Worm (Caenorhabditis elegans) whole organism, young adult: Measurements from ENCODE around the gene fbxb-77.

ENCODE experiments used
- C17E4.6 ChIP-seq: fragments of 200-800 bp; sonication (Bioruptor generic); IDR thresholded peaks from 2 replicates; pipeline ENCODE4 v1.3.6; 2022; ENCODE audit warnings: missing genetic modification reagents, missing genetic modification characterization, missing compliant biosample characterization
- D2030.7 ChIP-seq: fragments of 200-800 bp; sonication (Bioruptor generic); IDR thresholded peaks from 2 replicates; pipeline ENCODE4 v1.3.6; 2022; ENCODE audit warnings: missing genetic modification reagents, missing genetic modification characterization, missing compliant biosample characterization
- F33H1.4 ChIP-seq: fragments of 200-800 bp; sonication (Bioruptor generic); IDR thresholded peaks from 2 replicates; pipeline ENCODE4 v1.3.6; 2022; ENCODE audit warnings: missing genetic modification reagents, missing genetic modification characterization, missing compliant biosample characterization
- F37B4.10 ChIP-seq: fragments of 200-800 bp; sonication (Bioruptor generic); IDR thresholded peaks from 2 replicates; pipeline ENCODE4 v1.3.6; 2022; ENCODE audit warnings: missing genetic modification characterization, missing compliant biosample characterization
- K12H6.12 ChIP-seq: fragments of 200-800 bp; sonication (Bioruptor generic); optimal IDR thresholded peaks from 2 replicates; lab custom pipeline; 2018; ENCODE audit warnings: mild to moderate bottlenecking, missing genetic modification characterization, missing compliant biosample characterization
- T26A5.8 ChIP-seq: sonication (generic microtip); optimal IDR thresholded peaks from 2 replicates; lab custom pipeline; 2016; ENCODE audit warnings: missing genetic modification characterization, missing compliant biosample characterization
- Y53G8AR.9 ChIP-seq: fragments of 200-800 bp; sonication (Bioruptor generic); conservative IDR thresholded peaks from 2 replicates; pipeline ENCODE4 v1.3.6; 2022; ENCODE audit warnings: missing genetic modification reagents, missing genetic modification characterization, missing compliant biosample characterization
- Y95B8A.8 ChIP-seq: fragments of 200-800 bp; sonication (Bioruptor generic); IDR thresholded peaks from 2 replicates; pipeline ENCODE4 v1.3.6; 2022; ENCODE audit warnings: missing genetic modification reagents, missing genetic modification characterization, missing compliant biosample characterization
- ama-1 ChIP-seq, 3 experiments: fragments of 150-350 bp in 1 of 3; sonication (generic microtip) in 2 of 3; optimal IDR thresholded peaks; 2 replicates each; lab custom pipeline; 2014 to 2018; ENCODE audit warnings: missing biosample characterization in 2 of 3, missing genetic modification characterization in 2 of 3, missing genetic modification reagents in 2 of 3
- aptf-2 ChIP-seq: fragments of 200-800 bp; sonication (Bioruptor generic); conservative IDR thresholded peaks from 2 replicates; pipeline ENCODE4 v1.3.6; 2022; ENCODE audit warnings: missing genetic modification reagents, missing genetic modification characterization, missing compliant biosample characterization
- atf-7 ChIP-seq: sonication (generic microtip); optimal IDR thresholded peaks from 2 replicates; lab custom pipeline; 2017; ENCODE audit warnings: mild to moderate bottlenecking, missing genetic modification characterization, missing compliant biosample characterization
- attf-5 ChIP-seq: fragments of 200-800 bp; sonication (Bioruptor generic); optimal IDR thresholded peaks from 2 replicates; lab custom pipeline; 2018; ENCODE audit warnings: mild to moderate bottlenecking, missing genetic modification characterization, missing compliant biosample characterization
- cebp-2 ChIP-seq: fragments of 200-800 bp; sonication (Bioruptor generic); IDR thresholded peaks from 2 replicates; pipeline ENCODE4 v1.3.6; 2022; ENCODE audit warnings: missing genetic modification characterization, missing compliant biosample characterization
- ceh-100 ChIP-seq: fragments of 200-800 bp; sonication (Bioruptor generic); IDR thresholded peaks from 2 replicates; pipeline ENCODE4 v1.3.6; 2022; ENCODE audit warnings: missing genetic modification reagents, missing genetic modification characterization, missing compliant biosample characterization
- ceh-91 ChIP-seq: fragments of 200-800 bp; sonication (Bioruptor generic); IDR thresholded peaks from 2 replicates; pipeline ENCODE4 v1.3.6; 2022; ENCODE audit warnings: missing genetic modification reagents, missing genetic modification characterization, missing compliant biosample characterization
- efl-1 ChIP-seq: fragments of 150-350 bp; optimal IDR thresholded peaks from 2 replicates; lab custom pipeline; 2014; ENCODE audit warnings: missing biosample characterization, missing genetic modification reagents, missing genetic modification characterization
- egl-18 ChIP-seq: fragments of 200-800 bp; sonication (Bioruptor generic); IDR thresholded peaks from 2 replicates; pipeline ENCODE4 v1.3.6; 2022; ENCODE audit warnings: missing genetic modification reagents, missing genetic modification characterization, missing compliant biosample characterization
- ekl-4 ChIP-seq: fragments of 200-800 bp; sonication (Bioruptor generic); IDR thresholded peaks from 2 replicates; pipeline ENCODE4 v1.3.6; 2022; ENCODE audit warnings: missing genetic modification reagents, missing genetic modification characterization, missing compliant biosample characterization
- ets-4 ChIP-seq: fragments of 200-800 bp; sonication (Bioruptor generic); optimal IDR thresholded peaks from 2 replicates; lab custom pipeline; 2018; ENCODE audit warnings: mild to moderate bottlenecking, missing genetic modification characterization, missing compliant biosample characterization
- hlh-26 ChIP-seq: fragments of 200-800 bp; sonication (Bioruptor generic); conservative IDR thresholded peaks from 2 replicates; pipeline ENCODE4 v1.3.6; 2022; ENCODE audit warnings: missing genetic modification reagents, missing genetic modification characterization, missing compliant biosample characterization
- hrde-1 ChIP-seq: sonication (generic microtip); optimal IDR thresholded peaks from 2 replicates; lab custom pipeline; 2016; ENCODE audit warnings: missing genetic modification characterization, mild to moderate bottlenecking, missing compliant biosample characterization, moderate library complexity, missing genotype, missing genetic modification reagents, borderline replicate concordance
- lag-1 ChIP-seq: fragments of 200-800 bp; sonication (Bioruptor generic); IDR thresholded peaks from 2 replicates; pipeline ENCODE4 v1.3.6; 2022; ENCODE audit warnings: missing genetic modification reagents, missing genetic modification characterization, missing compliant biosample characterization
- lin-35 ChIP-seq, 3 experiments: fragments of 150-350 bp in 2 of 3; sonication (generic microtip) in 1 of 3; optimal IDR thresholded peaks; 2 replicates each; lab custom pipeline; 2014 to 2018; ENCODE audit warnings: missing biosample characterization in 3 of 3, missing genetic modification characterization in 3 of 3, missing genetic modification reagents in 3 of 3
- lin-40 ChIP-seq: sonication (generic microtip); optimal IDR thresholded peaks from 2 replicates; lab custom pipeline; 2016; ENCODE audit warnings: missing genetic modification characterization, mild to moderate bottlenecking, missing compliant biosample characterization, missing genotype, missing genetic modification reagents
- lir-1 ChIP-seq: fragments of 200-800 bp; sonication (Bioruptor generic); conservative IDR thresholded peaks from 2 replicates; pipeline ENCODE4 v1.3.6; 2022; ENCODE audit warnings: missing genetic modification reagents, missing genetic modification characterization, missing compliant biosample characterization
- mcd-1 ChIP-seq: fragments of 200-800 bp; sonication (Bioruptor generic); IDR thresholded peaks from 2 replicates; pipeline ENCODE4 v1.3.6; 2022; ENCODE audit warnings: missing genetic modification reagents, missing genetic modification characterization, missing compliant biosample characterization
- mel-28 ChIP-seq: sonication (generic microtip); optimal IDR thresholded peaks from 2 replicates; lab custom pipeline; 2016; ENCODE audit warnings: borderline replicate concordance, mild to moderate bottlenecking, missing genetic modification characterization, missing compliant biosample characterization
- mes-4 ChIP-seq: sonication (generic microtip); optimal IDR thresholded peaks from 2 replicates; lab custom pipeline; 2016; ENCODE audit warnings: missing genotype, missing genetic modification characterization, missing compliant biosample characterization
- nfya-1 ChIP-seq: sonication (generic microtip); optimal IDR thresholded peaks from 2 replicates; lab custom pipeline; 2017; ENCODE audit warnings: antibody characterized with exemption, missing compliant biosample characterization, missing genetic modification characterization, borderline replicate concordance; ENCODE audit not compliant: insufficient read depth
- pha-4 ChIP-seq: fragments of 150-350 bp; sonication (generic microtip); optimal IDR thresholded peaks from 2 replicates; lab custom pipeline; 2014; ENCODE audit warnings: missing biosample characterization, missing genetic modification reagents, missing genetic modification characterization
- repo-1 ChIP-seq: sonication (generic microtip); optimal IDR thresholded peaks from 2 replicates; lab custom pipeline; 2017; ENCODE audit warnings: mild to moderate bottlenecking, missing genetic modification characterization, missing compliant biosample characterization
- snpc-3.4 ChIP-seq: sonication (generic microtip); optimal IDR thresholded peaks from 2 replicates; lab custom pipeline; 2017; ENCODE audit warnings: missing genetic modification characterization, mild to moderate bottlenecking, missing compliant biosample characterization, antibody characterized with exemption, moderate library complexity, missing genotype, missing genetic modification reagents
- snpc-4 ChIP-seq, 5 experiments: fragments of 150-350 bp in 1 of 5; sonication (generic microtip) in 4 of 5; optimal IDR thresholded peaks; 2 replicates each; lab custom pipeline; 2014 to 2018; ENCODE audit warnings: missing genetic modification characterization in 5 of 5, missing biosample characterization in 3 of 5, antibody characterized with exemption in 2 of 5, mild to moderate bottlenecking in 2 of 5, missing compliant biosample characterization in 2 of 5, missing genotype in 2 of 5, moderate library complexity in 2 of 5, missing genetic modification reagents in 1 of 5
- tbx-9 ChIP-seq: sonication (generic microtip); optimal IDR thresholded peaks from 2 replicates; lab custom pipeline; 2016; ENCODE audit warnings: borderline replicate concordance, missing genetic modification characterization, inconsistent platforms, missing compliant biosample characterization
- zfh-2 ChIP-seq: fragments of 200-800 bp; sonication (Bioruptor generic); conservative IDR thresholded peaks from 2 replicates; pipeline ENCODE4 v1.3.6; 2022; ENCODE audit warnings: missing genetic modification reagents, missing genetic modification characterization, missing compliant biosample characterization
- zim-3 ChIP-seq: sonication (generic microtip); optimal IDR thresholded peaks from 2 replicates; lab custom pipeline; 2017; ENCODE audit warnings: mild to moderate bottlenecking, missing genetic modification characterization, moderate library complexity, missing compliant biosample characterization
- ztf-6 ChIP-seq: fragments of 200-800 bp; sonication (Bioruptor generic); IDR thresholded peaks from 2 replicates; pipeline ENCODE4 v1.3.6; 2022; ENCODE audit warnings: missing genetic modification reagents, missing genetic modification characterization, missing compliant biosample characterization

fbxb-77 gene

DNA sequence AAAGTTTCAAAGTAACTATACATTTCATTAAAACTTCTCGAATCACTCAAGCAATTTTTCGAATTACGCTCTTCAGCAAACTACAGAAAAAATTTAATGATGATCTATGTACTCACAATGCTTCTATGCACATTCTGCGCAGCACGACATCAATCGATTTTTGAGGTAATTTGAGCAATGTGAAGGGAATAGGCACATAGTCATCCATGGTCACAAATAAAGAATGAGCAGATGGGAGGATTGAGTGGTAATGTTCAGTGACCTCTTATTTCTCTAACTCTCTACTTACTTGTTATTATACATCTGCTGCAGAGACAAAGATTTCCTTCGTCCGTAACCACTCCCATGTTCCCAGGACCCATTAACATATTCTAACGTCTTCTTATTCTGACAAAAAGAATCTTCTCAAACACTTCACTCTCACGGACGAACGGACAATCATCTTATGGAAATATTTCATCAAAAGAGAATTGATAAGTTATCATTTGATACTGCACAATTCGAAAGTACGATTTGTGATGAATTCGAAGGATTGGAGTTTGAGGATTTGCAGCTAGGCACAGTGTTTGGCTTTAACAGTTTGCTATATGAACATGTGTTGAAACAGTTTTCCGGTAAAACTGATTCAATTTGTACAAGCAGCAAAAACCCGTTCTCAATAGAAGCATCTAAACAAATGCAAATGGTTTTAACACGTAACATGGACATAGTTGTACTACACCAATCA is at the start of gene fbxb-77, which contains the start of gene Y17G9B.11:
TSS of gene fbxb-77 (minus strand) at position 229 of the 727 bp plus-strand sequence.
TSS of gene Y17G9B.11 (plus strand) at position 677 of the 727 bp plus-strand sequence.
- TF ChIP-seq ama-1 (optimal IDR thresholded peaks at IDR 0.05; lab: Kevin White, UChicago) (no peak), ama-1 (GFP tag; optimal IDR thresholded peaks at IDR 0.05; lab: Kevin White, UChicago) (no peak), egl-18 (GFP tag; lab: Robert Waterston, UW) (no peak)

DNA sequence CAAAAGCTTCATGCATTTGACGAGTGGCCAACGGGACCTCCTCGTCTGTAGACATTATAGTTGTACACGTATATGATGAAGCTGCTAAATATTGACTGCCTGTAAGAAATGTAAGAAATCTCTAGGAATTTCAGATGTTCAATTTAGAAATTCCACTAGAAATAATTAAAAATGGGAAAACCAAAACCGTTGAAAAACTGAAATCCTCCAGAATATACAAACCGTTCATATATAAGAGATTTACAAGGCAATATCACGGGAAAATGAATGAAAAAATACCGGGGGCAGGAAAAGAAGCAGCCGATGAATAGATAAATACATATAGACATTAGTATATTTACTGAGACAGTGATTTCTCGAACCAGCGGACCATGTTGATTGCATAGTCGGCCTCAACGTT is 46.5 kb upstream of the fbxb-77 start, which contains the start of gene dpf-7:
TSS of gene dpf-7 (minus strand) at position 101 of the 400 bp plus-strand sequence.
- no peak for TF ChIP-seq Y95B8A.8

DNA sequence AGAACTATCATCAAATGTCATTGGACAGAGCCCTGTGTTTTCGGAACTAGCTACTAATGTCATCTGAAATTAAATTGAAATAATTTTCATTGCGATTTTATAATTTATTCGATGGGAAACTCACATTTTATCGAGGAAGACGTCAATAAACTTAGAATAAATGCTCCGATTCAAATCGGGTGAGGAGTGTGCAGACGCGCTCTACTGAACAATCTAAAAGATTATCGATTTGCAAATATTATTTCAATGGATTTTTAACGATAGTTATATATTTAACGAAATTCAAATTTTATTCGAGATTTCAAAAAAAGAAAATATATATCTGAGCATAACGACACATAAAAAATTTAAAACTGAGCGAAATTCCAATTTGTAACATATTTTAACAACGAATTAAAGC is 43.2 kb upstream of the fbxb-77 start, which contains the start of gene eor-1:
TSS of gene eor-1 (minus strand) at position 65 of the 400 bp plus-strand sequence.
- TF ChIP-seq Y95B8A.8 (no peak), mcd-1 (peak; percentile 79), tbx-9 (tag; lab: Kevin White, UChicago) (no peak), zfh-2 (GFP tag; lab: Robert Waterston, UW) (no peak), ama-1 (optimal IDR thresholded peaks at IDR 0.05; lab: Kevin White, UChicago) (no peak), ama-1 (GFP tag; optimal IDR thresholded peaks at IDR 0.05; lab: Kevin White, UChicago) (peak in 1 of 2 experiments; percentile 44), aptf-2 (GFP tag; lab: Robert Waterston, UW) (no peak), C17E4.6 (no peak), mes-4 (tag; lab: Kevin White, UChicago) (no peak), pha-4 (no peak), lir-1 (GFP tag; lab: Robert Waterston, UW) (no peak), lag-1 (no peak), ets-4 (GFP tag; lab: Kevin White, UChicago) (no peak), ceh-100 (GFP tag; lab: Robert Waterston, UW) (no peak), nfya-1 (tag; lab: Kevin White, UChicago) (no peak), Y53G8AR.9 (GFP tag; lab: Robert Waterston, UW) (no peak), hrde-1 (tag; lab: Kevin White, UChicago) (no peak), ceh-91 (no peak), atf-7 (tag; lab: Kevin White, UChicago) (no peak), D2030.7 (GFP tag; lab: Robert Waterston, UW) (no peak), snpc-3.4 (tag; lab: Kevin White, UChicago) (peak; percentile 27), efl-1 (GFP tag; lab: Kevin White, UChicago) (no peak), ekl-4 (GFP tag; lab: Robert Waterston, UW) (no peak), hlh-26 (GFP tag; lab: Robert Waterston, UW) (no peak), T26A5.8 (no peak), zim-3 (tag; lab: Kevin White, UChicago) (no peak), cebp-2 (GFP tag; lab: Robert Waterston, UW) (no peak), attf-5 (GFP tag; lab: Kevin White, UChicago) (peak; percentile 40), F37B4.10 (GFP tag; lab: Robert Waterston, UW) (no peak), repo-1 (no peak), F33H1.4 (GFP tag; lab: Robert Waterston, UW) (no peak), snpc-4 (GFP tag; optimal IDR thresholded peaks at IDR 0.05; lab: Kevin White, UChicago) (peak; percentile 15), snpc-4 (tag; optimal IDR thresholded peaks at IDR 0.05; lab: Kevin White, UChicago) (peak in 2 of 4 experiments; percentile 6 to 58), K12H6.12 (tag; lab: Kevin White, UChicago) (no peak), mel-28 (tag; lab: Kevin White, UChicago) (no peak), ztf-6 (GFP tag; lab: Robert Waterston, UW) (no peak), lin-40 (tag; lab: Kevin White, UChicago) (peak; percentile 3), lin-35 (GFP tag; optimal IDR thresholded peaks at IDR 0.05; lab: Kevin White, UChicago) (no peak)
